Worm (Caenorhabditis elegans) whole organism, L1 larva: ENCODE data around the gene W05B10.6.

Source experiments
- aly-2 ChIP-seq: fragments of 150-350 bp; optimal IDR thresholded peaks from 2 replicates; lab custom pipeline; 2014; ENCODE audit warnings: missing biosample characterization, missing genetic modification characterization
- elt-2 ChIP-seq: sonication (generic microtip); optimal IDR thresholded peaks from 2 replicates; lab custom pipeline; 2016; ENCODE audit warnings: missing genetic modification characterization, mild to moderate bottlenecking, inconsistent platforms, missing compliant biosample characterization, missing genetic modification reagents
- mep-1 ChIP-seq: fragments of 150-350 bp; optimal IDR thresholded peaks from 2 replicates; lab custom pipeline; 2014; ENCODE audit warnings: missing biosample characterization, missing genetic modification characterization
- nhr-28 ChIP-seq: fragments of 150-350 bp; optimal IDR thresholded peaks from 2 replicates; lab custom pipeline; 2014; ENCODE audit warnings: missing biosample characterization, missing genetic modification characterization
- nhr-85 ChIP-seq: sonication (generic microtip); peaks from one replicate; lab custom pipeline; 2016; ENCODE audit warnings: missing genetic modification characterization, inconsistent platforms, missing compliant biosample characterization
- snpc-4 ChIP-seq: fragments of 150-350 bp; optimal IDR thresholded peaks from 2 replicates; lab custom pipeline; 2014; ENCODE audit warnings: missing biosample characterization, missing genetic modification characterization
- tbx-2 ChIP-seq: sonication (generic microtip); optimal IDR thresholded peaks from 2 replicates; lab custom pipeline; 2016; ENCODE audit warnings: missing genetic modification characterization, missing compliant biosample characterization

- TF ChIP-seq mep-1 (tag; lab: Kevin White, UChicago) (no peak), tbx-2 (tag; lab: Kevin White, UChicago) (no peak), elt-2 (tag; lab: Kevin White, UChicago) (no peak), snpc-4 (tag; lab: Kevin White, UChicago) (no peak), aly-2 (no peak), nhr-28 (tag; lab: Kevin White, UChicago) (no peak), nhr-85 (tag; lab: Kevin White, UChicago) (no peak)
Observed at ce11 chrV:12609526-12609925, 48.5 kb downstream of the W05B10.6 start, which contains the start of gene ZC116.1.
